Worm (Caenorhabditis elegans) whole organism, mixed stage, embryonic: ENCODE results near the gene W07G4.2.

Experiments used
- drap-1 ChIP-seq: fragments of 200-800 bp; sonication (Bioruptor generic); optimal IDR thresholded peaks from 3 replicates; lab custom pipeline; 2018; ENCODE audit warnings: mild to moderate bottlenecking, missing genetic modification characterization, missing compliant biosample characterization
- mep-1 ChIP-seq: fragments of 150-350 bp; optimal IDR thresholded peaks from 2 replicates; lab custom pipeline; 2017; ENCODE audit warnings: missing biosample characterization, missing genetic modification reagents, missing genetic modification characterization, inconsistent platforms
- nhr-237 ChIP-seq: fragments of 150-350 bp; optimal IDR thresholded peaks from 2 replicates; lab custom pipeline; 2014; ENCODE audit warnings: missing biosample characterization, missing genetic modification characterization
- pha-4 ChIP-seq: fragments of 150-350 bp; optimal IDR thresholded peaks from 2 replicates; lab custom pipeline; 2018; ENCODE audit warnings: missing biosample characterization, missing genetic modification reagents, missing genetic modification characterization
- snpc-4 ChIP-seq: fragments of 150-350 bp; optimal IDR thresholded peaks from 2 replicates; lab custom pipeline; 2014; ENCODE audit warnings: missing biosample characterization, missing genetic modification characterization
- unc-39 ChIP-seq: fragments of 150-350 bp; optimal IDR thresholded peaks from 2 replicates; lab custom pipeline; 2014; ENCODE audit warnings: missing biosample characterization, missing genetic modification characterization
- unc-62 ChIP-seq: fragments of 150-350 bp; optimal IDR thresholded peaks from 2 replicates; lab custom pipeline; 2014; ENCODE audit warnings: missing biosample characterization, missing genetic modification reagents, missing genetic modification characterization

DNA sequence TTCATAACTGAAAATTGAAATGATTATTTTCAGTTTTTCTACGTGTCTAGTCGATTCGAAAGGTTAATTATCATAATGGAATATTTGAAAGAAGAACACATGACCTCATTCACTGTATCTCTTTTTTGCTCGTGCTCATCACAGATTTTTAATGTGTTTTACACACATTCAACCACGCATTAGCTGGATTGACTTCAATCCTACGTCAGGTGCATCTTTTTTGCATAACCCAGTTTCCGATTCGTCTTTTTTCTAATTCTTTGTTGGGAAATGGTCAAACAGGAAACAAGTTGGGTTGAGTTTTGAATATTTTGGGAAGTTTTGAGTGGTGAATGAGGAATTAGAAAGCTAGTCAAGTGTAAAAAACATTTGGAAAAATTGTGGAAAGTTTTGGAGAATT lies 33.9 kb upstream of the W07G4.2 start:
- TF ChIP-seq unc-62 (GFP tag; lab: Kevin White, UChicago) (no peak), nhr-237 (no peak), snpc-4 (tag; lab: Kevin White, UChicago) (no peak), pha-4 (no peak), mep-1 (tag; lab: Kevin White, UChicago) (no peak), unc-39 (tag; lab: Kevin White, UChicago) (no peak), drap-1 (no peak)
